Fruit fly (Drosophila melanogaster) Kc167 (cell line): ENCODE measurements around the gene CG14965.

Experiments
- Myc ChIP-seq: fragments of >200 bp; optimal IDR thresholded peaks from 2 replicates; lab custom pipeline; 2017; ENCODE audit warnings: missing external identifiers
- Sin3A ChIP-seq: fragments of >200 bp; optimal IDR thresholded peaks from 2 replicates; lab custom pipeline; 2018; ENCODE audit warnings: missing external identifiers
- h ChIP-seq: fragments of >200 bp; optimal IDR thresholded peaks from 3 replicates; lab custom pipeline; 2018; ENCODE audit warnings: missing external identifiers
- insv ChIP-seq: fragments of >200 bp; optimal IDR thresholded peaks from 3 replicates; lab custom pipeline; 2018; ENCODE audit warnings: missing external identifiers
- psq ChIP-seq: fragments of >200 bp; optimal IDR thresholded peaks from 2 replicates; lab custom pipeline; 2017; ENCODE audit warnings: missing external identifiers
- ttk ChIP-seq: sonication (Bioruptor generic); optimal IDR thresholded peaks from 2 replicates; lab custom pipeline; 2017; ENCODE audit warnings: missing external identifiers

- TF ChIP-seq psq (lab: Kevin White, UChicago) (no peak), h (lab: Kevin White, UChicago) (no peak), Myc (lab: Kevin White, UChicago) (no peak), Sin3A (lab: Kevin White, UChicago) (no peak), ttk (no peak), insv (lab: Kevin White, UChicago) (no peak)
Measured at dm6 chr3L:3194059-3194458, 1.8 kb upstream of the CG14965 start.
